Worm (Caenorhabditis elegans) whole organism, young adult: ENCODE measurements around the gene R148.3.
A peak's percentile ranks its signal among the peaks of the same experiment; 100 is the strongest.

Experiments
- D2030.7 ChIP-seq: fragments of 200-800 bp; sonication (Bioruptor generic); IDR thresholded peaks from 2 replicates; pipeline ENCODE4 v1.3.6; 2022; ENCODE audit warnings: missing genetic modification reagents, missing genetic modification characterization, missing compliant biosample characterization
- F10E7.11 ChIP-seq: sonication (generic microtip); optimal IDR thresholded peaks from 2 replicates; lab custom pipeline; 2017; ENCODE audit warnings: mild to moderate bottlenecking, missing genetic modification characterization, moderate library complexity, missing compliant biosample characterization
- F23B12.7 ChIP-seq: sonication (generic microtip); optimal IDR thresholded peaks from 2 replicates; lab custom pipeline; 2017; ENCODE audit warnings: missing genetic modification characterization, mild to moderate bottlenecking, missing compliant biosample characterization, antibody characterized with exemption, moderate library complexity; ENCODE audit not compliant: insufficient read depth
- F49E8.2 ChIP-seq: sonication (generic microtip); optimal IDR thresholded peaks from 3 replicates; lab custom pipeline; 2017; ENCODE audit warnings: missing genetic modification characterization, mild to moderate bottlenecking, missing compliant biosample characterization, antibody characterized with exemption, moderate library complexity; ENCODE audit not compliant: insufficient read depth
- F55B11.4 ChIP-seq: sonication (generic microtip); optimal IDR thresholded peaks from 2 replicates; lab custom pipeline; 2016; ENCODE audit warnings: missing compliant biosample characterization, missing genetic modification characterization, borderline replicate concordance; ENCODE audit not compliant: insufficient read depth
- K11D2.4 ChIP-seq: fragments of 200-800 bp; sonication (Bioruptor generic); IDR thresholded peaks from 2 replicates; pipeline ENCODE4 v1.3.6; 2022; ENCODE audit warnings: missing genetic modification reagents, missing genetic modification characterization, missing compliant biosample characterization
- Y53F4B.3 ChIP-seq: fragments of 200-800 bp; sonication (Bioruptor generic); IDR thresholded peaks from 2 replicates; pipeline ENCODE4 v1.3.6; 2022; ENCODE audit warnings: missing genetic modification reagents, missing genetic modification characterization, missing compliant biosample characterization
- Y56A3A.18 ChIP-seq: fragments of 200-800 bp; sonication (Bioruptor generic); IDR thresholded peaks from 2 replicates; pipeline ENCODE4 v1.3.6; 2022; ENCODE audit warnings: missing genetic modification reagents, missing genetic modification characterization, missing compliant biosample characterization
- Y67H2A.10 ChIP-seq: fragments of 200-800 bp; sonication (Bioruptor generic); conservative IDR thresholded peaks from 2 replicates; pipeline ENCODE4 v1.3.6; 2022; ENCODE audit warnings: missing genetic modification reagents, missing genetic modification characterization, missing compliant biosample characterization
- akir-1 ChIP-seq: fragments of 200-800 bp; sonication (Bioruptor generic); optimal IDR thresholded peaks from 2 replicates; lab custom pipeline; 2018; ENCODE audit warnings: mild to moderate bottlenecking, missing genetic modification characterization, moderate library complexity, missing compliant biosample characterization
- aptf-2 ChIP-seq: fragments of 200-800 bp; sonication (Bioruptor generic); conservative IDR thresholded peaks from 2 replicates; pipeline ENCODE4 v1.3.6; 2022; ENCODE audit warnings: missing genetic modification reagents, missing genetic modification characterization, missing compliant biosample characterization
- ccch-3 ChIP-seq: fragments of 200-800 bp; sonication (Bioruptor generic); optimal IDR thresholded peaks from 2 replicates; lab custom pipeline; 2018; ENCODE audit warnings: mild to moderate bottlenecking, missing genetic modification characterization, missing compliant biosample characterization
- cebp-1 ChIP-seq, 2 experiments: fragments of 200-800 bp in 1 of 2; sonication (Bioruptor generic) in 1 of 2; sonication (generic microtip) in 1 of 2; IDR thresholded peaks in 1 of 2; optimal IDR thresholded peaks in 1 of 2; 2 replicates each; pipeline versions ENCODE4 v1.3.6 to Lab custom; 2017 to 2022; ENCODE audit warnings: missing compliant biosample characterization in 2 of 2, missing genetic modification characterization in 2 of 2, mild to moderate bottlenecking in 1 of 2, missing genetic modification reagents in 1 of 2, moderate library complexity in 1 of 2
- cebp-2 ChIP-seq: fragments of 200-800 bp; sonication (Bioruptor generic); IDR thresholded peaks from 2 replicates; pipeline ENCODE4 v1.3.6; 2022; ENCODE audit warnings: missing genetic modification characterization, missing compliant biosample characterization
- die-1 ChIP-seq: sonication (generic microtip); optimal IDR thresholded peaks from 2 replicates; lab custom pipeline; 2016; ENCODE audit warnings: missing genotype, mild to moderate bottlenecking, missing genetic modification characterization, missing compliant biosample characterization
- dpl-1 ChIP-seq: fragments of 150-350 bp; optimal IDR thresholded peaks from 2 replicates; lab custom pipeline; 2014; ENCODE audit warnings: missing biosample characterization, missing genetic modification reagents, missing genetic modification characterization
- egl-44 ChIP-seq: fragments of 200-800 bp; sonication (Bioruptor generic); IDR thresholded peaks from 2 replicates; pipeline ENCODE4 v1.3.6; 2022; ENCODE audit warnings: missing genetic modification reagents, missing genetic modification characterization, missing compliant biosample characterization
- egrh-3 ChIP-seq: fragments of 200-800 bp; sonication (Bioruptor generic); IDR thresholded peaks from 2 replicates; pipeline ENCODE4 v1.3.6; 2022; ENCODE audit warnings: missing genetic modification reagents, missing genetic modification characterization, missing compliant biosample characterization
- hmg-1.2 ChIP-seq: fragments of 200-800 bp; sonication (Bioruptor generic); IDR thresholded peaks from 2 replicates; pipeline ENCODE4 v1.3.6; 2022; ENCODE audit warnings: missing genetic modification reagents, missing genetic modification characterization, missing compliant biosample characterization
- hsf-1 ChIP-seq: fragments of 200-800 bp; sonication (Bioruptor generic); IDR thresholded peaks from 2 replicates; pipeline ENCODE4 v1.3.6; 2022; ENCODE audit warnings: missing genetic modification reagents, missing genetic modification characterization, missing compliant biosample characterization
- madf-10 ChIP-seq: sonication (generic microtip); optimal IDR thresholded peaks from 2 replicates; lab custom pipeline; 2016; ENCODE audit warnings: mild to moderate bottlenecking, missing genetic modification characterization, missing compliant biosample characterization
- madf-6 ChIP-seq: fragments of 200-800 bp; sonication (Bioruptor generic); IDR thresholded peaks from 2 replicates; pipeline ENCODE4 v1.3.6; 2022; ENCODE audit warnings: missing genetic modification reagents, missing genetic modification characterization, missing compliant biosample characterization
- mel-28 ChIP-seq: sonication (generic microtip); optimal IDR thresholded peaks from 2 replicates; lab custom pipeline; 2016; ENCODE audit warnings: borderline replicate concordance, mild to moderate bottlenecking, missing genetic modification characterization, missing compliant biosample characterization
- nfya-1 ChIP-seq: sonication (generic microtip); optimal IDR thresholded peaks from 2 replicates; lab custom pipeline; 2017; ENCODE audit warnings: antibody characterized with exemption, missing compliant biosample characterization, missing genetic modification characterization, borderline replicate concordance; ENCODE audit not compliant: insufficient read depth
- nfyb-1 ChIP-seq: fragments of 200-800 bp; sonication (Bioruptor generic); IDR thresholded peaks from 2 replicates; pipeline ENCODE4 v1.3.6; 2022; ENCODE audit warnings: missing genetic modification reagents, missing genetic modification characterization, missing compliant biosample characterization
- nhr-27 ChIP-seq: fragments of 200-800 bp; sonication (Bioruptor generic); optimal IDR thresholded peaks from 2 replicates; lab custom pipeline; 2018; ENCODE audit warnings: mild to moderate bottlenecking, missing genetic modification characterization, moderate library complexity, missing compliant biosample characterization
- rpc-1 ChIP-seq, 2 experiments: fragments of 150-350 bp in 1 of 2; sonication (generic microtip) in 1 of 2; optimal IDR thresholded peaks; 2 replicates each; lab custom pipeline; 2014 to 2018; ENCODE audit warnings: missing biosample characterization in 1 of 2, missing genetic modification characterization in 1 of 2, missing genetic modification reagents in 1 of 2, missing genotype in 1 of 2
- snpc-4 ChIP-seq, 5 experiments: fragments of 150-350 bp in 1 of 5; sonication (generic microtip) in 4 of 5; optimal IDR thresholded peaks; 2 replicates each; lab custom pipeline; 2014 to 2018; ENCODE audit warnings: missing genetic modification characterization in 5 of 5, missing biosample characterization in 3 of 5, antibody characterized with exemption in 2 of 5, mild to moderate bottlenecking in 2 of 5, missing compliant biosample characterization in 2 of 5, missing genotype in 2 of 5, moderate library complexity in 2 of 5, missing genetic modification reagents in 1 of 5

R148.3 gene

DNA sequence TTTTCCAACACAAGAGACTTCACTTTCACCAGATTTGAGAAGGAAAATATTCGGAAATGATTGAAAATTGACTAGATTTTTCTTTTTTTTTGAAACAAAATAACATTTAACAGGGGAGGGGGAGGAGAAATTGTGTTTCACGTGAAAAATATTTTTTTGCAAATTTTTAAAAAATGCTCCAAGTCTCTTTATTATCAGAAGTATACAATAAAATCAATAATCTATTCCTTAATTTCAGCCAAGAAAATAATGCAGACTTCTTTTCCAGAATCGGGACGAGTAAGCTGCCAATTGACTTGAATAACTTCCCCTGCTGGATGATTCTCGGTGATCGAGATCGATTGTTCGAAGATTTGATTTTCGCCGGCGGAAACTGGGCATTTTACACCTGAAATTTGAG lies 23.2 kb downstream of the R148.3 start, which contains the start of gene R148.7:
R148.7 (minus strand) TSS at position 101 of the 400 bp plus-strand sequence.
- TF ChIP-seq Y67H2A.10 (GFP tag; lab: Robert Waterston, UW): no peak
- no peak for TF ChIP-seq F10E7.11 (tag; lab: Kevin White, UChicago)
- TF ChIP-seq madf-6 (GFP tag; lab: Robert Waterston, UW): no peak
- no peak for TF ChIP-seq egl-44
- no peak for TF ChIP-seq nfya-1 (tag; lab: Kevin White, UChicago)
- no peak for TF ChIP-seq F23B12.7 (tag; lab: Kevin White, UChicago)
- TF ChIP-seq K11D2.4 (GFP tag; lab: Robert Waterston, UW): no peak
- TF ChIP-seq ccch-3 (GFP tag; lab: Kevin White, UChicago): no peak
- no peak for TF ChIP-seq egrh-3 (GFP tag; lab: Robert Waterston, UW)

DNA sequence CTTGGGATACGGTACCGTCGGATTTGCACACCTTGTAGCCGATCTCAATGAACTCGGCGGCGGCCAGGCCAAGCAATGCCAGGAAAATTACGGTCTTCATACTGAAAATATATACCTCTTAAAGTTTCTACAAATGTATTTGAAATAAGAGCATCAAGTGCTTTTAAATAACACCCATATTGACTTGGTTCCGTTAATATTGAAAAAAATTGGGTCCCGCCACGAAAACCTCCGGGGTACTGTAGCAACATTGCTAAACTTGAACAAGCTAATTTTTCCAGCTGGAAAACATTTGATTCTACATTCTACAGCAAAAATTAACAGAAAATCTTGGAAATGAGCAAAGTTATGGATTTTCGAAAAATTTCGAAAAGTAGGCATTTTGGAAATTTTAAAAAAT lies 24.3 kb downstream of the R148.3 start, which contains the start of gene heh-1:
heh-1 (minus strand) TSS at position 101 of the 400 bp plus-strand sequence.
- no peak for TF ChIP-seq mel-28 (tag; lab: Kevin White, UChicago)
- TF ChIP-seq Y53F4B.3: no peak
- no peak for TF ChIP-seq hsf-1 (GFP tag; lab: Robert Waterston, UW)
- TF ChIP-seq Y56A3A.18 (GFP tag; lab: Robert Waterston, UW): no peak
- 0 out of 2 replicates have a peak, but pooled peaks have one; percentile 11 for TF ChIP-seq aptf-2 (GFP tag; lab: Robert Waterston, UW)
- TF ChIP-seq egrh-3 (GFP tag; lab: Robert Waterston, UW): no peak

DNA sequence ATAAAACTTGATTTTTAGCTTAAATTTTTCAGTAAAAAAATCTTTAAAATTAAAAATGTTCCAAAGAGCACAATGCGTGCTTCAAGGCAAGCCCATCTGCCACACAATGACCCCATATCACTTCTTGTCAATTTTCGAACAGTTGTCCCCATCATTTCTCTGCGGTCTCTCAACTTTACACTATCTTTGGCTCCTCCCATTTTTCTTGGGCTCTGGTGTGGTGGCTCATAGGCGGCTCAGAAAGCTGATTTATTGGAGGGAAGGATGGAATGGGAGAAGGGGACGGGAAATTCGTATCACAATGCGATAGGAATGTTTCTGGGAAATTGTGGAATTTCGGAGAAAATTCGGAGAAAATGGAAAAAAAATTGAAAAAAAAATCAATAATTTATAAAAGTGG lies 25.4 kb downstream of the R148.3 start:
- no peak for TF ChIP-seq K11D2.4 (GFP tag; lab: Robert Waterston, UW)
- no peak for TF ChIP-seq cebp-2 (GFP tag; lab: Robert Waterston, UW)
- no peak for TF ChIP-seq hmg-1.2
- no peak for TF ChIP-seq rpc-1 (optimal IDR thresholded peaks at IDR 0.05; lab: Kevin White, UChicago)
- TF ChIP-seq rpc-1 (tag; optimal IDR thresholded peaks at IDR 0.05; lab: Kevin White, UChicago): no peak
- TF ChIP-seq die-1 (tag; lab: Kevin White, UChicago): no peak
- TF ChIP-seq, all 124 proteins: peak for 0

- TF ChIP-seq snpc-4 (GFP tag; optimal IDR thresholded peaks at IDR 0.05; lab: Kevin White, UChicago) (no peak), snpc-4 (tag; optimal IDR thresholded peaks at IDR 0.05; lab: Kevin White, UChicago) (no peak), F49E8.2 (tag; lab: Kevin White, UChicago) (no peak), hmg-1.2 (peak; percentile 90), nhr-27 (no peak), madf-10 (no peak), dpl-1 (GFP tag; lab: Kevin White, UChicago) (no peak)
Measured at ce11 chrIII:3203589-3203988, 28.5 kb downstream of the R148.3 start.

ce11 chrIII:3219050-3219449 lies 43.9 kb downstream of the R148.3 start, which contains the start of gene frm-8:
frm-8 (minus strand) TSS chrIII:3219150.
- TF ChIP-seq D2030.7 (no peak), cebp-1 (GFP tag; IDR thresholded peaks at IDR 0.05; lab: Robert Waterston, UW) (no peak), cebp-1 (tag; optimal IDR thresholded peaks at IDR 0.05; lab: Kevin White, UChicago) (no peak), F55B11.4 (tag; lab: Kevin White, UChicago) (no peak), akir-1 (GFP tag; lab: Kevin White, UChicago) (no peak), nfyb-1 (no peak)
